Worm (Caenorhabditis elegans): ENCODE data around the gene unc-116.

The unc-116 gene

DNA sequence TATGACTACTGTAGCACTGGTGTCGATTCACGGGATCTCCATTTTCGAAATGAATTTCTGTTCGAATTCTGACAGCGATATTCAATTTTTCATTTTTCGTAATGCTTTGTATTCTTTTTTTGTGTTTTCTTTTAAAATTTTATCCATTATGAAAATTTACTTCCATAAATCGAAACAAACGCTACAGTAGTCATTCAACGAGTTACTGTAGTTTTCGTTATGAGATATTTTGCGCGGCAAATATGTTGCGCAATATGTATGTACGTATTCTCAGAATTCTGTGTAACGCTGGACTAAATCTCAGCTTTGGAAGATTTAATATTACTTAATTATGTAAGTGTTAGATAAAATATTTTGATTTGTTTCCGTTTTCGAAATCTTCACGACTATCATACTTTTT, 14.2 kb upstream of the unc-116 start:
- no peak for TF ChIP-seq efl-1 (optimal IDR thresholded peaks at IDR 0.05)
- peak in 1 of 2 experiments; percentile 17 for TF ChIP-seq efl-1 (GFP tag; optimal IDR thresholded peaks at IDR 0.05 in 1 of 2)
- TF ChIP-seq isw-1 (GFP tag; IDR thresholded peaks at IDR 0.05), result no peak

- TF ChIP-seq blmp-1 (tag; optimal IDR thresholded peaks at IDR 0.05) (peak; percentile 35), efl-3 (GFP tag; optimal IDR thresholded peaks at IDR 0.05) (no peak), efl-1 (optimal IDR thresholded peaks at IDR 0.05) (no peak), efl-1 (GFP tag; optimal IDR thresholded peaks at IDR 0.05 in 1 of 2) (peak in 1 of 2 experiments; percentile 6), nhr-85 (tag) (peak; percentile 46), mep-1 (tag; optimal IDR thresholded peaks at IDR 0.05) (peak; percentile 49)
Observed at ce11 chrIII:8368619-8369018, 13.6 kb upstream of the unc-116 start, which contains the start of gene R05D3.9. Gene R05D3.9, minus strand, starts transcription at chrIII:8368719.

ce11 chrIII:8363253-8364061, 8.5 kb upstream of the unc-116 start, which contains the start of gene R05D3.3:
Gene R05D3.3, plus strand, starts transcription at chrIII:8364011.
- TF ChIP-seq nhr-28 (tag; optimal IDR thresholded peaks at IDR 0.05), result no peak
- no peak for TF ChIP-seq nhr-84 (tag; optimal IDR thresholded peaks at IDR 0.05)
- no peak for TF ChIP-seq unc-30 (tag; optimal IDR thresholded peaks at IDR 0.05)
- peak in 1 of 2 experiments; percentile 62 for TF ChIP-seq lin-35 (GFP tag; optimal IDR thresholded peaks at IDR 0.05)
- TF ChIP-seq efl-3 (GFP tag; optimal IDR thresholded peaks at IDR 0.05), result no peak
- no peak for TF ChIP-seq nhr-76 (tag; optimal IDR thresholded peaks at IDR 0.05)
- no peak for TF ChIP-seq jun-1 (tag; optimal IDR thresholded peaks at IDR 0.05)
- TF ChIP-seq ceh-88 (GFP tag; IDR thresholded peaks at IDR 0.05), result no peak
- TF ChIP-seq lin-13 (GFP tag; optimal IDR thresholded peaks at IDR 0.05), result no peak
- no peak for TF ChIP-seq egl-27 (tag; optimal IDR thresholded peaks at IDR 0.05)
- no peak for TF ChIP-seq sox-4 (tag; optimal IDR thresholded peaks at IDR 0.05)
- TF ChIP-seq elt-3 (tag; optimal IDR thresholded peaks at IDR 0.05), result no peak
- no peak for TF ChIP-seq ztf-4 (tag; optimal IDR thresholded peaks at IDR 0.05)
- TF ChIP-seq efl-1 (optimal IDR thresholded peaks at IDR 0.05), result peak in 1 of 2 experiments; percentile 29
- peak; percentile 33 to 93 for TF ChIP-seq efl-1 (GFP tag; optimal IDR thresholded peaks at IDR 0.05 in 1 of 2)
- TF ChIP-seq dpl-1 (GFP tag; optimal IDR thresholded peaks at IDR 0.05), result peak in 2 of 3 experiments; percentile 4 to 36
- no peak for TF ChIP-seq zip-4 (GFP tag; optimal IDR thresholded peaks at IDR 0.05)

DNA sequence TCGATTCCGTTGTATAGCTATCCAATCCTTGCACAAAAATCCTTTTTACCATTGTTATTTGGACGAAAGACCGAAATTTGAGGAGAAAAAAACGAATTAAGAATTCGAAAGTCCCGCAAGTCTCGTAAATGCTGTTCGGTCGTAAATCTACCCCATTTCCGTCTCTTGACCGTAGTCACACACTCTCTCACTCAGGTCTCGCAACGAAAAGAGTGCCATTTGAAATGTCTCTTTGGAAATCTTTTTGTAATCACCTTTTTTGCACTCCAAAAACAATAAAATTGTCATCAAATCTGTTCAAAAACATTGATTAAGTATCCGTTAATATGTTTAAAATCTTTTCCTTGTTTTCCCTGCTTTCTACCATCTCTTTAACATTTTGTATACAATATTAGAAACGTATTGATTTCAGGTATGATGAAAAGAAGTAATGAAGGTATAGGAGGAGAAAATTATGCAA, 3.3 kb upstream of the unc-116 start, which contains the start of the genes R05D3.8 and rfp-1:
R05D3.8 (minus strand) TSS at position 115 of the 460 bp plus-strand sequence.
rfp-1 (plus strand) TSS at position 410 of the 460 bp plus-strand sequence.
- TF ChIP-seq hpl-2 (GFP tag; optimal IDR thresholded peaks at IDR 0.05), result no peak
- TF ChIP-seq nhr-71 (tag; optimal IDR thresholded peaks at IDR 0.05), result peak; percentile 85
- peak; percentile 86 for TF ChIP-seq blmp-1 (tag; optimal IDR thresholded peaks at IDR 0.05)
- TF ChIP-seq fkh-4 (tag; optimal IDR thresholded peaks at IDR 0.05; ENCODE audit: borderline replicate concordance), result no peak
- no peak for TF ChIP-seq nhr-76 (tag; optimal IDR thresholded peaks at IDR 0.05)
- TF ChIP-seq sup-37 (GFP tag; optimal IDR thresholded peaks at IDR 0.05), result no peak
- TF ChIP-seq pag-3 (tag; optimal IDR thresholded peaks at IDR 0.05; ENCODE audit: borderline replicate concordance, insufficient read depth), result no peak
- TF ChIP-seq unc-98 (GFP tag; IDR thresholded peaks at IDR 0.05), result no peak
- TF ChIP-seq pqm-1 (tag; optimal IDR thresholded peaks at IDR 0.05), result no peak
- TF ChIP-seq hlh-17 (GFP tag; optimal IDR thresholded peaks at IDR 0.05; ENCODE audit: borderline replicate concordance), result no peak
- TF ChIP-seq C04F5.9 (tag; optimal IDR thresholded peaks at IDR 0.05), result peak; percentile 58
- peak; percentile 28 for TF ChIP-seq irx-1 (tag; optimal IDR thresholded peaks at IDR 0.05)
- no peak for TF ChIP-seq sox-4 (tag; optimal IDR thresholded peaks at IDR 0.05)
- TF ChIP-seq swsn-7 (tag; optimal IDR thresholded peaks at IDR 0.05), result peak; percentile 71
- TF ChIP-seq elt-2 (tag; optimal IDR thresholded peaks at IDR 0.05), result peak; percentile 21
- TF ChIP-seq nhr-19 (GFP tag; conservative IDR thresholded peaks at IDR 0.05), result peak; percentile 68
- no peak for TF ChIP-seq tlp-1 (tag; optimal IDR thresholded peaks at IDR 0.05)
- no peak for TF ChIP-seq egl-13 (tag; optimal IDR thresholded peaks at IDR 0.05)
- TF ChIP-seq sptf-1 (tag; optimal IDR thresholded peaks at IDR 0.05), result no peak
- TF ChIP-seq zip-4 (GFP tag; optimal IDR thresholded peaks at IDR 0.05), result no peak
- no peak for TF ChIP-seq mef-2 (tag; optimal IDR thresholded peaks at IDR 0.05)
- peak; percentile 36 for TF ChIP-seq nhr-237 (tag; optimal IDR thresholded peaks at IDR 0.05)
- TF ChIP-seq vab-15 (tag; optimal IDR thresholded peaks at IDR 0.05), result peak; percentile 32
- TF ChIP-seq ces-1 (GFP tag; optimal IDR thresholded peaks at IDR 0.05), result no peak
- TF ChIP-seq xbp-1 (tag; optimal IDR thresholded peaks at IDR 0.05), result peak; percentile 73
- TF ChIP-seq Y116A8C.19 (tag; optimal IDR thresholded peaks at IDR 0.05; ENCODE audit: borderline replicate concordance), result no peak
- TF ChIP-seq ztf-4 (tag; optimal IDR thresholded peaks at IDR 0.05), result peak; percentile 43
- TF ChIP-seq ceh-82 (tag; optimal IDR thresholded peaks at IDR 0.05), result peak; percentile 58 to 88 (median 61)
